Worm (Caenorhabditis elegans): ENCODE measurements around the gene soc-2.

Gene soc-2

ce11 chrIV:5081122-5081521 lies 71.2 kb downstream of the soc-2 start:
- TF ChIP-seq attf-5 (GFP tag; optimal IDR thresholded peaks at IDR 0.05) = no peak
- TF ChIP-seq hmg-1.2 (GFP tag; IDR thresholded peaks at IDR 0.05) = peak; percentile 75
- TF ChIP-seq zfh-2 (GFP tag; conservative IDR thresholded peaks at IDR 0.05) = peak; percentile 39; the same call in 1 of the 2 replicates
- TF ChIP-seq Y79H2A.3 (GFP tag; conservative IDR thresholded peaks at IDR 0.05) = no peak

ce11 chrIV:5078846-5079245 lies 73.4 kb downstream of the soc-2 start:
- no peak for TF ChIP-seq ekl-4 (GFP tag; IDR thresholded peaks at IDR 0.05)
- TF ChIP-seq xnd-1 (tag; optimal IDR thresholded peaks at IDR 0.05) = no peak
- TF ChIP-seq F57C9.4 (tag; optimal IDR thresholded peaks at IDR 0.05) = no peak
- TF ChIP-seq lin-26 (GFP tag; IDR thresholded peaks at IDR 0.05) = no peak
- TF ChIP-seq hmg-1.2 (GFP tag; IDR thresholded peaks at IDR 0.05) = peak; percentile 23; the same call in 1 of the 2 replicates
- TF ChIP-seq Y95B8A.8 (GFP tag; IDR thresholded peaks at IDR 0.05) = no peak
- no peak for TF ChIP-seq ceh-100 (GFP tag; IDR thresholded peaks at IDR 0.05)
- no peak for TF ChIP-seq ztf-6 (GFP tag; IDR thresholded peaks at IDR 0.05)
- TF ChIP-seq madf-10 (tag; optimal IDR thresholded peaks at IDR 0.05) = no peak

DNA sequence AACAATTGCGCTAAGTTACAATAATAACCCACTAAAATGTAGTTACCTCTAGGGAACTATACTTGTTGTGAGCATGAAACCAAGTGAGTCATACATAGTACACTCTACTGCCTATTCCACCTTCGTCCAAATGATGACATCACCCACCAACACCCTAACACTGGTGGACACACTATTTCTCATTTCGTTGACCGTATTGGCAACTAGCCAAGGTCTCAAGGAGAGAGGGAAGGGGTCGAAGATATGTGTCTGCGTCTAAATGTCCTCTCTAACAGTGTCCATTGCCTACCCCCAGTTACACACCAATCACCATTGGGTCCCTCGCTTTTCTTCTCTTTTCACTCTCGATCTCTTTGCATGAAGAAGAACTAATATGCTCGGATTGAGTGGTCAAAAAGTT lies 74.4 kb downstream of the soc-2 start:
- TF ChIP-seq ekl-4 (GFP tag; IDR thresholded peaks at IDR 0.05) (no peak), athp-1 (tag; optimal IDR thresholded peaks at IDR 0.05) (no peak), attf-5 (GFP tag; optimal IDR thresholded peaks at IDR 0.05) (no peak), aptf-2 (GFP tag; conservative IDR thresholded peaks at IDR 0.05) (no peak)

Data from whole organism, young adult.